Worm (Caenorhabditis elegans): Measurements from ENCODE around the gene osg-1.

DNA sequence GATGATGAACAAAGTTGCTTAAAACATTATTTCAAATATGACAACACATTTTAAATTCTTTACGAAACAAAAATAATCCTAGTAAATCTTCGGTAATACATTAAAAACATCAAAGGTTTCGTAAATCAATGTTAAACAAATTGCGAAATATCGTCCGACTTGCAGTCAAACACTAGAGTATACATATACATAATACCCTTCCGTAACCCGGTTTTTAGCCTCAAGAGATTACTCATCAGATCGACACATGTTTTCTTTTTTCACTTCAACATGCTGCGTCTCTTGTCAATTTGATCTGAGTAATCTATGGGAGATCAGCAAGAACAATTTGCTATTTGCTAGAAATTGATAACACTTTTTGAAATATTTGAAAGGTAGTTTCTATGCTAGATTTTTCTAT is 59.0 kb downstream of the osg-1 start:
- no peak for TF ChIP-seq sea-1 (GFP tag; conservative IDR thresholded peaks at IDR 0.05)
- no peak for TF ChIP-seq ceh-13 (GFP tag; optimal IDR thresholded peaks at IDR 0.05)
- TF ChIP-seq hmbx-1 (tag; optimal IDR thresholded peaks at IDR 0.05), result no peak
- TF ChIP-seq ama-1 (optimal IDR thresholded peaks at IDR 0.05), result no peak
- TF ChIP-seq scrt-1 (GFP tag; IDR thresholded peaks at IDR 0.05), result no peak
